Worm (Caenorhabditis elegans) whole organism, late embryonic: Measurements from ENCODE around the gene slcr-46.3.

ENCODE experiments used
- ama-1 ChIP-seq: fragments of 150-350 bp; optimal IDR thresholded peaks from 2 replicates; lab custom pipeline; 2014
- ceh-24 ChIP-seq: sonication (generic microtip); optimal IDR thresholded peaks from 2 replicates; lab custom pipeline; 2016; ENCODE audit warnings: mild to moderate bottlenecking, missing genetic modification characterization, missing compliant biosample characterization
- ceh-45 ChIP-seq: fragments of 200-800 bp; sonication (Bioruptor generic); IDR thresholded peaks from 2 replicates; pipeline ENCODE4 v1.3.6; 2022; ENCODE audit warnings: missing genetic modification reagents, missing genetic modification characterization, missing compliant biosample characterization
- ceh-9 ChIP-seq: sonication (generic microtip); optimal IDR thresholded peaks from 2 replicates; lab custom pipeline; 2016; ENCODE audit warnings: mild to moderate bottlenecking, missing genetic modification characterization, inconsistent platforms, missing compliant biosample characterization
- hlh-13 ChIP-seq: fragments of 200-800 bp; sonication (Bioruptor generic); optimal IDR thresholded peaks from 2 replicates; lab custom pipeline; 2018; ENCODE audit warnings: mild to moderate bottlenecking, missing genetic modification characterization, missing compliant biosample characterization
- lin-11 ChIP-seq: fragments of 200-800 bp; sonication (Bioruptor generic); optimal IDR thresholded peaks from 2 replicates; lab custom pipeline; 2018; ENCODE audit warnings: mild to moderate bottlenecking, missing genetic modification characterization, missing compliant biosample characterization
- nfya-1 ChIP-seq: sonication (generic microtip); optimal IDR thresholded peaks from 2 replicates; lab custom pipeline; 2017; ENCODE audit warnings: missing genetic modification characterization, mild to moderate bottlenecking, missing compliant biosample characterization, antibody characterized with exemption, moderate library complexity
- pha-4 ChIP-seq: fragments of 150-350 bp; optimal IDR thresholded peaks from 2 replicates; lab custom pipeline; 2018; ENCODE audit warnings: missing biosample characterization, missing genetic modification reagents, missing genetic modification characterization

ce11 chrV:9712418-9713173, 11.3 kb downstream of the slcr-46.3 start:
- TF ChIP-seq nfya-1 = no peak
- TF ChIP-seq hlh-13 = no peak
- no peak for TF ChIP-seq pha-4 (tag; lab: Kevin White, UChicago)
- no peak for TF ChIP-seq ama-1 (lab: Kevin White, UChicago)
- TF ChIP-seq ceh-24 (tag; lab: Kevin White, UChicago) = no peak
- TF ChIP-seq ceh-9 (tag; lab: Kevin White, UChicago) = no peak
- TF ChIP-seq ceh-45 (GFP tag; lab: Robert Waterston, UW) = no peak
- TF ChIP-seq lin-11 (tag; lab: Kevin White, UChicago) = no peak
